Fruit fly (Drosophila melanogaster) S2 (cell line): ENCODE results near the gene CG6333.

Source experiments
- CG8478 ChIP-seq: fragments of >200 bp; optimal IDR thresholded peaks from 2 replicates; lab custom pipeline; 2018
- CTCF ChIP-seq, 2 experiments: fragments of >200 bp; optimal IDR thresholded peaks; 2 replicates each; lab custom pipeline; 2018

Gene CG6333

DNA sequence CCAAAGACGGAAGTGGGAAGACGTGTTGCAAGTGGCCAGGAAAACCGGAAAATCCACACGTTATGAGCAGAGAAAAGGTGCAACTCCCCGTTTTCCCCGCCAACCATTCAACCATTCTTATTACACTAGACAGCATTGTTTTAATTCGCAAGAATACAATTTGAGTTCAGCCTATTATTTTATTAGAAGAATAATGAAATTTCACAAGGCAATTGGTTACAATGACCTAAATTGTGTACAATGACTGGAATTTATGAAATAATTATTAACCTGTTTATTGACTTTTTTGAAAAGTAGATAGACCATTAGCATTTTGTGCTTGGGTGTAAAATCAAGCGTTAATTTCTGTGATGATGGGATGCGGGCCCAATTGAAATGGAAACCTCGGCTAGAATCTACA lies 18.5 kb upstream of the CG6333 start:
- no peak for TF ChIP-seq CTCF (optimal IDR thresholded peaks at IDR 0.05; lab: Kevin White, UChicago)
- no peak for TF ChIP-seq CG8478 (lab: Kevin White, UChicago)

DNA sequence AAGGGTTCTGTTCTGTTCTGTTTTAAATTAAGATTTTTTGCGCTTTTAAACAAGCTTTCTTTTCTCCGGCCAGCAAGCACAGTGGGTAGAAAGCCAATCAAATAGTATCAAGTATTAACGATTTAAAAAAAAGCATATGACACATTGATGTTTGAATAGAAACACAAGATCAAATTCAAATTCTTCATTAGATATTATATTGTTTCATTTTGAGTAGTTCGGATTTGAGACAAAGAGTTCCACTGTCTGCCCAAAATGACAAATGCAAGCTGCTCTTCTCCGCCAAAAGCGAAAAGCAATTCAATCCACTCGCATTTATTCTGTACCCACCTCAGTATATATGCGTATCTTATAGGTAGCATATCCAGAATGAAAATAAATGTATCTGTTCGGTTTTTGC lies 16.2 kb upstream of the CG6333 start:
- no peak for TF ChIP-seq CTCF (optimal IDR thresholded peaks at IDR 0.05; lab: Kevin White, UChicago)
- no peak for TF ChIP-seq CG8478 (lab: Kevin White, UChicago)

DNA sequence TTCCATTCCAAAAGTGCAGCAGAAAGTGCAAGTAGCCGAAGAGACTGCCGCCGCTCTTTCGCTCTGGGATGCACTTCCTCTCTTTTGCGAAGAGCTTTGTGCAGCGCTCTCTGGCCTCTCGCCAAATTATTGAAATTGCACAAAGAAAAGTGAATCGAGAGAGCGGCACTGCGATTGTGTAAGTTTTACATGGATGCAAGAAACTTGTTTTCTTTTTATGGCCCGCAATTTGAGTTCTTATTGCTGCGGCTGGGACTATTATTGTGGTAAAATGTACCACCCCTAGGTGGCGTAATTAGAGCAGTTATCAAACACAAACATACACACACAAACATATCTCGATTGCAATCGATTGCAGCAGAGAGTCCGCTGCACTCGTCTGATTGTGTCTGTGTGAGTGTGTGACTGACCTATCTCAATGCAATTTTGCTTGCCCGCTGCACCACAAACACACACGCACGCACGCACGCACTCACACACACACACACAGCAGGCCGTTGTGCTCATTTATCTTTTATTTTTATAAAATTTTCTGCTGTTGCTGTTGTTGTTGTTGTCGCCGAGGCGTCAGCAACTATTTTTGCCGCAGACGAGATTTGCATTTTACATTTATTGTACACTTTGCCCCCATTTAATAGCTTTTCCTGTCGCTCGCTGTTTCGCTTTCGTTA lies 14.4 kb upstream of the CG6333 start:
- TF ChIP-seq CG8478 (lab: Kevin White, UChicago), result no peak
- TF ChIP-seq CTCF (optimal IDR thresholded peaks at IDR 0.05; lab: Kevin White, UChicago), result no peak

DNA sequence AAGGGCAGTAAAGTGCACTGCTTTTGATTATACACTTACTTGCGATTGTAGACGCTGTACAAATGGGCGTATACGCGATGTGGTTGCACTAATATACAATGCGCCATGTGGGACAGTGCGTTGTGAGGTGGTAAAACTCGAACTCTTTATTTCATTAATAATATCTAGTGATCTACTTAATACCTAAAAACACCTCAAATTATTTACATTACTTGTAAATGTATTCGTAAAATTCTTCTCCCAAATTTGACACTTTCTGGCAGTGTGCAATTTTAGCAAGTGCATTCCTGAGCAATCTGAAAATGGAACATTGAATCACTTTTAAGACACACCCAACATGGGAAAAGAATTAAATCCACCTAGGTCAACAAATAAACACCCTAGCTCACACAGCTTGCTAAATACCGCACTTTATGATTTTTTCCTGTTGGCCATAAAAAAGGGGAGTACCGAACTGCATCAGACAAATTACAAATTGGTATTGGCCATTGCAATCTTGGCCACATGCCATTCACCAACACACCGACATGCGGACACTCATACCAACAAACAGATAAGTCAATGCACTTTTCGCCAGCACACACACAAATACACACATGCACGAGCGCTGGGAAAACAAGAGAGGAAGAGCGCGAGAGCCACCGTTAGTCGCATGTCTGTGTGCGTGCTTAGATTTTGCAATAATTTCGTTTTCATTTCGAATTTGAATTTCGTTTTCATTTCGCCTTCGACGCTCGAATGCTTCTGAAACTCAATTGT lies 13.1 kb upstream of the CG6333 start:
- TF ChIP-seq CG8478 (lab: Kevin White, UChicago), result no peak
- TF ChIP-seq CTCF (optimal IDR thresholded peaks at IDR 0.05; lab: Kevin White, UChicago), result no peak

DNA sequence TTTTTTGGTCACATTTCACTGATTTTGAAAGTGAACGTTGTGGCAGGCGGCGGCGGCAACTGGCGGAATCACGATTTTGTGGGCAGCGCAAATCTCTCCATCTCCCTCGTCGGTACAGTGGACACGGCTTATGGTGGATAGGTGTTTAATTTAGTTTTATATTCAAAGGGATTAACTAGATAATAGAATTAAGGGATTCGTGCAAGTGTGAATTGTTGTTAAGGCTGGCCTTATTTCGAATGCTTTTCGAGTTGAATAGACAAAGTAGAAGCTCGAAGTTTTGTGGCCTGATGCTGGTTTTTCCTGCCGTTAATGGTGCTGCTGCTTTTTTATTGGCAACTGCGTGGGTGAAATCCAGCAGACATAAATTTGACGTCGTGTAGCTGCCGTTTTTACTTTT lies 11.9 kb upstream of the CG6333 start:
- TF ChIP-seq CG8478 (lab: Kevin White, UChicago), result no peak
- no peak for TF ChIP-seq CTCF (optimal IDR thresholded peaks at IDR 0.05; lab: Kevin White, UChicago)

DNA sequence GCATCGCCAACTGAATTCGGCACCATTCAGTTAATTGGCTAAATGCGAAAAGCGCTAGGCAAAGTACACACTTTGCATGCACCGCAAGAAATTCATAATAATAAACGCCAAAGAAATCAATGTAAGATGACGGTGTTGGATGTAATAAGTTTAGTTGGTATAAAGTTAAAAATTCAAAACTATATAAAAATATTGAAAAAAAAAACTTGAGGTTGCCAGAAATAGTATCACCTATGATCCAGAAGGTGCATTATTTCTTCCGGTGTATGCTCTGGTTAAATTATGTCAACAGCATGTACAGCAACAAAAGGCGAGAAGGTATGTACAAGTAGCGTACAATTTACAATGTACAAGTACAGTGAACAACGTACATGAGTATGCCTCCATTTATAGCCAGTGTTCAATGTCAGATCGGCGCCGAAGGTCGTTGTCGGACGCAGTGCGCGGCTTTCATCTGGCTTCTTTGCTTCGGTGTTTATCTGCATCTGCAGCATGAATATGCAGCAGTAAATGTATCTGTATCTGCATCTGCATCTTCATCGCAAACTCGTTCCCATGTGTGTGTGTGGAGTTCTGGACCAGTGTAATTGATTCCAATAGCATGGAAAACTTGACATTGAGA lies 11.0 kb upstream of the CG6333 start:
- TF ChIP-seq CG8478 (lab: Kevin White, UChicago) (no peak), CTCF (optimal IDR thresholded peaks at IDR 0.05; lab: Kevin White, UChicago) (no peak)

DNA sequence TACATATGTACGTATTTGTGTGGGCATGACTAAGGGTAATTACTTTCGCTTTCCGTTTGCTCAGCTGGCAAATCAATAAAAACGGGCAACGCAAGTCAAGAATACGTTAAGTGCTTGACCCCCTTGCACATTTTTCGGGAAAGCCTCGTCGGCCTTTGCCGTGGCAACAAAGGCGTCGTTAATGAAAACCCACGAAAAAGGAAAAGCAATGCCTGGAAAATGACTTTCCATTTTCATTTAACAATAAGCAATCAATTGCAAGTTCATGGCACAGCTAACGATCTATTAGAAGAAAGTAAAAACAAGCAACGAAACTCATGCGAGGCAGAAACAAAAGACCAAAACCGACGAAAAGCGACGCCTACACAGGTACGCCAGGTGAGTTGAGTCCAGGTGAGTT lies 10.0 kb upstream of the CG6333 start:
- no peak for TF ChIP-seq CTCF (optimal IDR thresholded peaks at IDR 0.05; lab: Kevin White, UChicago)
- TF ChIP-seq CG8478 (lab: Kevin White, UChicago), result no peak

DNA sequence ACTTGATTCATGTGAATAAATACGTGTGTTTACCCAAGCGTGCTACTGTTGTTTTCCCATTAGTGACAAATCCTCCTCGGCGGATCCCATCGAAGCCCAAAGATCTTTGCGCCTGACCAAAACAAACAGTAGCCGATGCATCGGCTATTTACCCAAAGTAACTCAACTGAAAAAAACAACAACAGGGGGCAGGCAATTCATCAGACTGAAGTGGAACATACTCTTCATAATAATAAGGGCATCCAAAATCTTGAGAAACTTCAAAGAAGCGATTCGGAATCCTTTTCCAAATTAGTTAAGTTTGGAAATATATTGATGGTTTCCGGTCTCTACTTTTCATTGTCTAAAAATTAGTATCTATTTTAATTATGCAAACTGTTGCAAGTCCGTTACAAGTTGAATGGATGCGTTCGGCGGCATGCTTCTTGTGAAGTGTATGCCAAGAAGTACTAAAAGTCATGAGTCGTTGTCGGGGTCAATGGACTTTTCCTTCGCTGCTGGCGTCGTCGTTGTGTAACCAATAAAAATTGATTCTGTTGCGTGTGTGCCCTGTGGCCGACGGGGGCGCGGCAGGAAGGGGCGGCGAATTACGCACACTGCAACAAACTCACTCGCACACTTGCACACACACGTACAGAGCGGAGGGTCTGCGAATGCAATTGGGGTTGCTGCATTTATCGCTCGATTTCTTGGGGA lies 9.4 kb upstream of the CG6333 start:
- TF ChIP-seq CG8478 (lab: Kevin White, UChicago) (no peak), CTCF (optimal IDR thresholded peaks at IDR 0.05; lab: Kevin White, UChicago) (no peak)

DNA sequence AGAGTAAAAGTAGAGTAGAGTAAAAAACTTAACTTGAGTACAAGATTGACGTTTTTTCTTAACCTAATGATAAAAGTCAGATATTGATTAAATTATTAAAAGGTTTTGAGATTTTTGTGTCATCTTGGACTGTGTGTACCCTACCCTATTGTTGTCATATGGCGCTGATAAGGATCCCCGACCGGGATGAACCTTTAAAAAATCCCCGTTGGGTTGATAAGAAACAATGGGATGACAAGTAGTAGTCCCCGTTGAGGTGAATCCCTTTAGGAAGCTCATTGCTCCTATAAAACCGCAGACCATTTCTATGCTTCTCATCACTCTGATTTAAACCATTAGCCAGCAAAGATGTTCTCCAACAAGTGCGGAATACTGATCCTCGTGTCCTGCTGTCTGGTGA lies 8.5 kb upstream of the CG6333 start, which contains the start of gene edin:
TSS of gene edin (plus strand) at position 340 of the 400 bp plus-strand sequence.
- TF ChIP-seq CTCF (optimal IDR thresholded peaks at IDR 0.05; lab: Kevin White, UChicago), result no peak
- TF ChIP-seq CG8478 (lab: Kevin White, UChicago), result no peak

DNA sequence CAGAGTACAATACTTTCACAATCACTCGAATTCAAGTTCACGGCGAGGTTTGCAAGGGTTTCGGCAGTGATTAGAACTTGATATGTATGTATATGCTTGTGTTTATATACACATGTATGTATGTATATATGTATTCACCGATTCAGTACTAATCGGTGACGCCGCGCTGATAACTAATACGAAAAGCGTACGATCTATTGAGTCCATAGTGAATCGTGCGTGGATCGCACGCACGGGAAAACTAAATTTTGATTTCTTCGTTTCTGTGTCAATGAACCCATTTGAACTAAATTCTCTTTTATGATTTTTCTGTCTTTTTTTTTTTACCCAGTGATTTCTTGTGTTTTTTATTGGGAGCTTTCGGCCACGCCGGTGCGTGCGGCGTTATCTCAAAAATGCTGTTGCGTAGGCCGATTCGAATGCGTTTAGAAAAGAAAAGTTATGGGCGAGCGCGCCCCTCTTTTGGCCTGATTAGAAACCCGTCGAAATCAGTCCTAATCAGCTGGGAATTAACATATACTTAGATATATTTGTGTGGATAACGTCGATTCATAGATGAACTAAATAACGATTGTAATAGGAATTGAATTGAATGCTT lies 7.9 kb upstream of the CG6333 start:
- TF ChIP-seq CTCF (optimal IDR thresholded peaks at IDR 0.05; lab: Kevin White, UChicago) (no peak), CG8478 (lab: Kevin White, UChicago) (no peak)

DNA sequence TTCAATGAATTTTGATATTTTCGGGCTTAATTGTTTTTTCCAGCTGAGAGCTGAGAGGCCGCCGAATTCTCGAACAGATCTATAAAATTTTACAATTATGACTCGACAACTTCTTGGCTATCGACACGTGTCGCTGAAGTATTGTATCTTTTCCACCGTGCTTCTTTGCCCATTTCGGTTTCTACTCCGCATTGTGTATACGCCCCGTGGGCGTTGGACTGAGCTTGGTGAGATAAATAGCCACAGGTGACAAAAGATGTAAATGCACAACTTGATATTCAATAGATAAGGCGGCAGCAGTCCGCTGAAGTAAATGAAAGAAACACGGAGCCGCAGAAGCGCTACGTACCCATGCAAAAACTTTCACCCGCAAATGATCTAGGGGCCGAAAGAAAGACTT lies 7.2 kb upstream of the CG6333 start:
- TF ChIP-seq CTCF (optimal IDR thresholded peaks at IDR 0.05; lab: Kevin White, UChicago) (no peak), CG8478 (lab: Kevin White, UChicago) (no peak)

DNA sequence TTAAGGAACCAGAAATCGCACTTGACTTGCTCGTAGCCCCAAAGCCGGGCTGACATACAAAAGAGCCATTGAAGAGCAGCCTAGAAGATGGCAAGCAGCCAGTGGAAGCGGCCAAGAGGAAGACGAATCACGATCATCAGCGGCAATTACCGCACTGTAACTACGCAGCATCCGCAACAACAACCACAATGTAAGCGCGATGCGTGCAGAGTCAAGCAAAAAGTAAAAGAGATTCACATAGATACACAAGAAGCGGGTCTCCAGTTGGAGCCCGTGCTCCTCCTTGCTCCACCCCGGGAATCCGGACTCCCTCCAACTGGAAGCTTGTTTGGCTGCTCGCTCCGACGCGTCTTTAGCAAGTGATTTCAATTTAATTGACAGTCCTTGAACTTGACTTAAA lies 5.6 kb upstream of the CG6333 start:
- TF ChIP-seq CG8478 (lab: Kevin White, UChicago) (no peak), CTCF (optimal IDR thresholded peaks at IDR 0.05; lab: Kevin White, UChicago) (no peak)

DNA sequence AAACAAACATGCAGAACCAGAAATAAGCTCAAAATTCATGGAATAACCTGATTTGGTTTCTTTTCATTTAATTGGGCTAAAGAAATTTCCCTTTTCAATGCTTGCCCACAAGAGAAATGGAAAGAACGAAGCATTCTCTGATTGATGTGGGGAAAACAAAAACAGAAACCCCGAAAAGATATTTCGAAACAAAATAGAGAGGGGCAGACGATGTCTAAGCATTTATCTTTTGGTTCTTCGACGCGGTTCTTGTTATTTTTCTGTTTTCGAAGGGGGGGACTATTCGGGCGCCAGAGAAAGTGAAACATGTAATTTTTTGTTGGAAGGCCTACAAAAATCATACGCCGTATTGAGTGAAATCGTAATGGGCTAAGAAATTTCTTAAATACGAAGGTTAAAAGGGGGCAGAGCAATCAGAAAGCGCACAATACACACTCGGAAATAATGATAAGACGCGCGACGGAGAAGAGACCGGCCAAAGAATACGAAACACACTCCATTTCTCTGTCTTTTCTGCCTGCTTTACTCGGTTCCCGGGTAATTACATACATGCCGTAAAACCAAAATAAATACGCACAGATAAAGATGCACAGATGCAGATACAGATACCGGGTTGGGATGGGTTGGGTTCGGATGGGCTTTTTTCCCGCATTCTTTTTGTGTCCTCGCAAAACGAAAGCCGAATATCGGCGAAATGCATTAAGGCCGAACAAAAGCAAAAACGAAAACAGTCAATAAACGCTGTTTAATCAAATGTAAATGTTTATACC lies 2.8 kb upstream of the CG6333 start:
- TF ChIP-seq CTCF (optimal IDR thresholded peaks at IDR 0.05; lab: Kevin White, UChicago), result no peak
- TF ChIP-seq CG8478 (lab: Kevin White, UChicago), result no peak
